Fruit fly (Drosophila melanogaster) whole organism, prepupa: ENCODE results near the gene CG7246.

Experiments
- Blimp-1 ChIP-seq: fragments of 200-800 bp; sonication (Bioruptor generic); optimal IDR thresholded peaks from 3 replicates; lab custom pipeline; 2017; ENCODE audit warnings: missing biosample characterization, missing genetic modification characterization, mild to moderate bottlenecking, moderate library complexity, missing genetic modification reagents
- CG16779 ChIP-seq: fragments of 200-800 bp; sonication (Bioruptor generic); optimal IDR thresholded peaks from 3 replicates; lab custom pipeline; 2017; ENCODE audit warnings: missing biosample characterization, mild to moderate bottlenecking, missing genetic modification characterization
- CG3032 ChIP-seq: fragments of 200-800 bp; optimal IDR thresholded peaks from 2 replicates; lab custom pipeline; 2019; ENCODE audit warnings: missing biosample characterization, mild to moderate bottlenecking, missing genetic modification characterization, moderate library complexity
- Hr38 ChIP-seq: sonication (Bioruptor generic); optimal IDR thresholded peaks from 2 replicates; lab custom pipeline; 2016; ENCODE audit warnings: missing biosample characterization, missing genetic modification characterization
- Hr39 ChIP-seq: fragments of 200-800 bp; sonication (Bioruptor generic); optimal IDR thresholded peaks from 2 replicates; lab custom pipeline; 2016; ENCODE audit warnings: missing biosample characterization, missing genetic modification characterization
- OdsH ChIP-seq: fragments of 200-800 bp; sonication (Bioruptor generic); optimal IDR thresholded peaks from 3 replicates; lab custom pipeline; 2016; ENCODE audit warnings: missing biosample characterization, missing genetic modification characterization
- lz ChIP-seq: fragments of 200-800 bp; sonication (Bioruptor generic); optimal IDR thresholded peaks from 3 replicates; lab custom pipeline; 2016; ENCODE audit warnings: missing biosample characterization, missing genetic modification characterization

DNA sequence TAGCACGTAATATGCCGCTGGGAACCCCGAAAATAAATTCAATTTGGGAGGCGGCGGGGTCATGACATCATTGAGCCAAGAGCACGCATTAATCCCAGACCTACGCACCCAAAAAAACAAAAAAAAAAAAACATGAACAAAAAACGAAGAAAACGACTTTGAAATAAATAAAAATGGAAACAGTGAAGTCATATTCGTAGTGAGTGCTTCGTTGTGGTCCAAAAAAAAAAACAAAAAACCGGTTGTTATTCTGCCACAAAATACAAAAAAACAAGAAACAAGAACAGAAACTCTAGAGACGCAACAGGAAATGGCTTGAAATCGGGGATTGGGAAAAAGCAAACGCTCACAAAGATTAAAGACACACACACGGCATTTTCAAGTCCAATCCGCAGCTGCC lies 3.3 kb downstream of the CG7246 start:
- TF ChIP-seq Hr39 (GFP tag; lab: Kevin White, UChicago) (no peak), Hr38 (GFP tag; lab: Kevin White, UChicago) (no peak), Blimp-1 (no peak), OdsH (GFP tag; lab: Kevin White, UChicago) (no peak), CG16779 (peak; percentile 37), CG3032 (peak; percentile 14), lz (no peak)
